Worm (Caenorhabditis elegans): ENCODE results near the gene F16B4.7.

DNA sequence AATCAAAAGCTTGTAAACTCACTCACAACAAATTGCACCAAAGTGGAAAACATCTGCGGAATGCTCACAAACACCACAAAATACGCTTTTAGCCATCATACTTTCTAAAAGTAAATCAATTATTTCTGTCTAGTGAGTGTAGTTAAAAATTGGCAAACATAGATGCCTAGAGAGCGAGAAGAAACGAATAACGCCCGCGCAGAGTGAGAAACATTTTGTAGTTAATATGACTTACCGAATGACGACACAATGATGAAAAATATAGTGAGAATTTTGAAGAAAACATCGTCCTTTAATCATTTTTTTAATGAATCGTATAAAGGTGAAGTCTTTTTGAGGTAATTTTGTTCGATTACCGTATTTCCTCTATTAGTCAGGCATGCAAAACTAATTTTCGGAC lies 43.8 kb downstream of the F16B4.7 start, which contains the start of gene nhr-238:
- TF ChIP-seq T22C8.4 (GFP tag; IDR thresholded peaks at IDR 0.05) (no peak), klf-2 (GFP tag; conservative IDR thresholded peaks at IDR 0.05) (no peak), ztf-23 (GFP tag; IDR thresholded peaks at IDR 0.05) (no peak), flt-1 (GFP tag; IDR thresholded peaks at IDR 0.05) (no peak), cog-1 (tag; optimal IDR thresholded peaks at IDR 0.05) (no peak), ref-1 (GFP tag; conservative IDR thresholded peaks at IDR 0.05) (no peak), ztf-29 (GFP tag; IDR thresholded peaks at IDR 0.05) (no peak), med-1 (GFP tag; optimal IDR thresholded peaks at IDR 0.05; ENCODE audit: insufficient read depth) (no peak), tab-1 (GFP tag; IDR thresholded peaks at IDR 0.05) (no peak)
